Worm (Caenorhabditis elegans): ENCODE data around the gene bpnt-1.

DNA sequence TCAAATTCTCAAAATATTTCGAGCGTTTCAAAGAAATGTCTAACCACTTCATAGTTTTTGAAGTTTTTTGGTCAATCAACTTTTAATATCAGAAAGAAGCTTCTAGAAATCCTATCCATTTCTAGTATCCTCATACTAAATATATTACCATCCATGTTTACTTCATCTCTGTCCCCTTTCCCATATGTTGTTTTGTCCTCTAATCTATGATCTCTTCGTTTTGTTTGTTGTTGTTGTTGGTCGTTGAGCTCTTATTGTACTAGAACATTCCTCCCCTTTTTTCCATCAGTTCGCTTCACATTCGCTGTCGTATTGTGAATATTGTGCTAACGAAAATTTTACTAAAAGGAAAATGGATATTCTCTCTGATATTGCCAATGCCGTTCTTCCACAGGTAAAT is 2.7 kb upstream of the bpnt-1 start, which contains the start of gene sod-5:
- TF ChIP-seq dao-5 (tag; optimal IDR thresholded peaks at IDR 0.05) = no peak
- TF ChIP-seq W03F9.2 (tag; optimal IDR thresholded peaks at IDR 0.05) = no peak
- no peak for TF ChIP-seq him-1 (tag; optimal IDR thresholded peaks at IDR 0.05)

Measured in whole organism, L4/young adult.